Worm (Caenorhabditis elegans): ENCODE measurements around the gene arrd-8.

DNA sequence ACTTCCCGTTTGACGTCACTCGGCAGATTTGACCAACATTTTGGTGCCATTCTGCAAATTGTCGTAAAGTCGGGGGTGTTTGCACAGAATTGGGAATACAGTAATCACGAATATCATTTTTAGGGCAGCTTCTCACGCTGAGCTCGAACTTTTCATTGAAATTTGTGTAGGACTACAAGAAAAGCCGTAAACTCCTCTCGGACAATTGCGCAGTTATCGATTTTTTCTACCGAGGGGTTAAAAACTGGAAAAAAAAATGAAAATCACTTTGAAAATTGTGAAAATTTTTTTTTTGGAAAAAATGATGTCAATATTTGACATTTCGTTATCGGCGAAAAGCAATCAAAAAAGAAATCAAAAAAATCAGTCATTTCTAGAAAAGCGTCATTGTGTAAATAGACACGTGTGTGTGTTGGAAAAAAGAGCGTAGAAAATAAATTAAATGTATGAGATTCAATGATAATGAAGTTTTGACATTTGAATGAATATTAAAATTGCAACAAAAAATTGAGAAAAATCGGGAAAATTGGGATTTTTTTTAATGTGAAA is 37.1 kb upstream of the arrd-8 start, which contains the start of gene Y17G7B.8:
- TF ChIP-seq skn-1 (tag; optimal IDR thresholded peaks at IDR 0.05) (no peak), elt-3 (tag; optimal IDR thresholded peaks at IDR 0.05) (no peak), fos-1 (tag; optimal IDR thresholded peaks at IDR 0.05) (no peak), zag-1 (tag; optimal IDR thresholded peaks at IDR 0.05) (no peak), nhr-77 (tag; optimal IDR thresholded peaks at IDR 0.05) (no peak), sptf-1 (tag; optimal IDR thresholded peaks at IDR 0.05) (no peak), ceh-63 (GFP tag; optimal IDR thresholded peaks at IDR 0.05) (no peak), ama-1 (optimal IDR thresholded peaks at IDR 0.05) (no peak), pqm-1 (tag; optimal IDR thresholded peaks at IDR 0.05) (no peak), snpc-4 (tag; optimal IDR thresholded peaks at IDR 0.05) (no peak), unc-62 (GFP tag; optimal IDR thresholded peaks at IDR 0.05) (no peak), nhr-12 (tag; optimal IDR thresholded peaks at IDR 0.05) (no peak)

Data from whole organism, L1 larva.